Worm (Caenorhabditis elegans): ENCODE measurements around the gene sri-20.

sri-20 gene

DNA sequence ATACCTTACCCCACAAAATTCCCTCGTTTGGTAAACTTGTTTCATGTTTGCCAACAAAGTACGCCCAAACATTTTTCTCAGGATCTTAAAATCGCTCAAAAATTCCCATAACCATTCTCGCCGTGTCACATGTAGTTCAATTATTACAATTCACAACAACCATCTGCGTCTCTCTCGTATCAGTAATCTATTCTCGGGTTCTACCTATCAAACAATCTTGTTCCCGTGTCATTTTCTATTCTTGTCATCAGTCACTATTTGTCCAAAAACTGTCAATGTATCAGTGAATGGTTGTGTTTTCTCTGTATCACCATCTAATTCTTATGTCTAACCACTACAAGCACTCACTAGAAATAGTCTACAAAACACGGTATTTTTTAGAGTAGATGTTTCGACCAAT, 2.8 kb downstream of the sri-20 start (continued):
- TF ChIP-seq nhr-80 (tag; optimal IDR thresholded peaks at IDR 0.05): peak; percentile 92
- no peak for TF ChIP-seq athp-1 (tag; optimal IDR thresholded peaks at IDR 0.05)
- TF ChIP-seq hmg-20 (GFP tag; IDR thresholded peaks at IDR 0.05): no peak
- peak; percentile 3 for TF ChIP-seq madf-10 (tag; optimal IDR thresholded peaks at IDR 0.05)
- TF ChIP-seq ets-4 (GFP tag; optimal IDR thresholded peaks at IDR 0.05): peak; percentile 8
- TF ChIP-seq egl-18 (GFP tag; IDR thresholded peaks at IDR 0.05): no peak
- TF ChIP-seq dpl-1 (GFP tag; optimal IDR thresholded peaks at IDR 0.05): no peak
- TF ChIP-seq D2030.7 (GFP tag; IDR thresholded peaks at IDR 0.05): no peak
- TF ChIP-seq repo-1 (tag; optimal IDR thresholded peaks at IDR 0.05): no peak
- no peak for TF ChIP-seq sdz-38 (tag; optimal IDR thresholded peaks at IDR 0.05)
- no peak for TF ChIP-seq zfh-2 (GFP tag; conservative IDR thresholded peaks at IDR 0.05)
- no peak for TF ChIP-seq K12H6.12 (tag; optimal IDR thresholded peaks at IDR 0.05)
- no peak for TF ChIP-seq dpff-1 (tag; optimal IDR thresholded peaks at IDR 0.05)
- no peak for TF ChIP-seq Y56A3A.18 (GFP tag; IDR thresholded peaks at IDR 0.05)
- no peak for TF ChIP-seq egrh-3 (GFP tag; IDR thresholded peaks at IDR 0.05)
- peak; percentile 28 for TF ChIP-seq tlf-1 (GFP tag; optimal IDR thresholded peaks at IDR 0.05)
- no peak for TF ChIP-seq snpc-1.3 (tag; optimal IDR thresholded peaks at IDR 0.05; ENCODE audit: insufficient read depth)
- TF ChIP-seq ztf-18 (tag; optimal IDR thresholded peaks at IDR 0.05): no peak
- no peak for TF ChIP-seq mes-4 (tag; optimal IDR thresholded peaks at IDR 0.05)
- TF ChIP-seq ztf-28 (GFP tag; IDR thresholded peaks at IDR 0.05): no peak
- TF ChIP-seq let-607 (tag; optimal IDR thresholded peaks at IDR 0.05): peak; percentile 93 to 94
- no peak for TF ChIP-seq snpc-3.4 (tag; optimal IDR thresholded peaks at IDR 0.05)
- no peak for TF ChIP-seq B0035.1 (tag; optimal IDR thresholded peaks at IDR 0.05)
- 0 out of 2 replicates have a peak, but pooled peaks have one; percentile 32 for TF ChIP-seq let-526 (GFP tag; IDR thresholded peaks at IDR 0.05)
- peak; percentile 82 for TF ChIP-seq unc-62 (GFP tag; optimal IDR thresholded peaks at IDR 0.05)
- TF ChIP-seq fkh-3 (tag; optimal IDR thresholded peaks at IDR 0.05): no peak
- TF ChIP-seq nhr-27 (tag; optimal IDR thresholded peaks at IDR 0.05): no peak
- no peak for TF ChIP-seq lag-1 (GFP tag; IDR thresholded peaks at IDR 0.05)
- TF ChIP-seq Y53F4B.3 (GFP tag; IDR thresholded peaks at IDR 0.05): no peak
- no peak for TF ChIP-seq F23B12.7 (tag; optimal IDR thresholded peaks at IDR 0.05; ENCODE audit: insufficient read depth)
- no peak for TF ChIP-seq nfya-1 (tag; optimal IDR thresholded peaks at IDR 0.05; ENCODE audit: borderline replicate concordance, insufficient read depth)
- TF ChIP-seq F55B11.4 (tag; optimal IDR thresholded peaks at IDR 0.05; ENCODE audit: borderline replicate concordance, insufficient read depth): no peak
- no peak for TF ChIP-seq hrde-1 (tag; optimal IDR thresholded peaks at IDR 0.05; ENCODE audit: borderline replicate concordance)
- TF ChIP-seq madf-3 (GFP tag; IDR thresholded peaks at IDR 0.05): no peak
- TF ChIP-seq lin-26 (GFP tag; IDR thresholded peaks at IDR 0.05): no peak
- no peak for TF ChIP-seq attf-3 (GFP tag; conservative IDR thresholded peaks at IDR 0.05)
- no peak for TF ChIP-seq nfya-2 (GFP tag; IDR thresholded peaks at IDR 0.05)
- TF ChIP-seq aptf-2 (GFP tag; conservative IDR thresholded peaks at IDR 0.05): no peak
- TF ChIP-seq C06A6.2 (GFP tag; conservative IDR thresholded peaks at IDR 0.05): no peak
- no peak for TF ChIP-seq zim-3 (tag; optimal IDR thresholded peaks at IDR 0.05)
- no peak for TF ChIP-seq bed-1 (GFP tag; IDR thresholded peaks at IDR 0.05)
- peak; percentile 67 for TF ChIP-seq hmg-1.2 (GFP tag; IDR thresholded peaks at IDR 0.05)
- no peak for TF ChIP-seq die-1 (tag; optimal IDR thresholded peaks at IDR 0.05)
- TF ChIP-seq snpc-1.1 (tag; optimal IDR thresholded peaks at IDR 0.05; ENCODE audit: insufficient read depth): no peak
- no peak for TF ChIP-seq lsy-27 (tag; optimal IDR thresholded peaks at IDR 0.05; ENCODE audit: borderline replicate concordance, insufficient read depth)
- TF ChIP-seq T26A5.8 (tag; optimal IDR thresholded peaks at IDR 0.05): no peak
- no peak for TF ChIP-seq xnd-1 (tag; optimal IDR thresholded peaks at IDR 0.05)
- TF ChIP-seq B0261.1 (tag; optimal IDR thresholded peaks at IDR 0.05): no peak
